Fruit fly (Drosophila melanogaster) whole organism, embryonic: ENCODE measurements around the gene PsGEF.
A peak's percentile ranks its signal among the peaks of the same experiment; 100 is the strongest.

Experiments used
- Atf3 ChIP-seq: fragments of 200-800 bp; sonication (Bioruptor generic); optimal IDR thresholded peaks from 3 replicates; lab custom pipeline; 2016; ENCODE audit warnings: missing biosample characterization, missing genetic modification characterization
- B-H1 ChIP-seq: fragments of 200-800 bp; sonication (Bioruptor generic); IDR thresholded peaks from 3 replicates; pipeline ENCODE4 v1.3.6; 2022; ENCODE audit warnings: missing biosample characterization, missing genetic modification characterization
- BEAF-32 ChIP-seq: fragments of 200-800 bp; sonication (Bioruptor generic); optimal IDR thresholded peaks from 3 replicates; lab custom pipeline; 2017; ENCODE audit warnings: missing biosample characterization, missing genetic modification characterization, mild to moderate bottlenecking, moderate library complexity, missing genetic modification reagents
- CG10267 ChIP-seq: fragments of 200-800 bp; sonication (Bioruptor generic); optimal IDR thresholded peaks from 2 replicates; lab custom pipeline; 2018; ENCODE audit warnings: missing biosample characterization, mild to moderate bottlenecking, missing genetic modification characterization, moderate library complexity
- CG10654 ChIP-seq: fragments of 200-800 bp; sonication (Bioruptor generic); optimal IDR thresholded peaks from 2 replicates; lab custom pipeline; 2016; ENCODE audit warnings: missing biosample characterization, missing genetic modification characterization
- CG10959 ChIP-seq: fragments of 200-800 bp; sonication (Bioruptor generic); IDR thresholded peaks from 2 replicates; pipeline ENCODE4 v1.3.6; 2022; ENCODE audit warnings: missing biosample characterization, missing genetic modification characterization
- CG10979 ChIP-seq: fragments of 200-800 bp; sonication (Bioruptor generic); optimal IDR thresholded peaks from 2 replicates; lab custom pipeline; 2018; ENCODE audit warnings: missing biosample characterization, mild to moderate bottlenecking, missing genetic modification characterization, moderate library complexity
- CG13424 ChIP-seq: fragments of 200-800 bp; sonication (Bioruptor generic); optimal IDR thresholded peaks from 2 replicates; lab custom pipeline; 2019; ENCODE audit warnings: missing biosample characterization, mild to moderate bottlenecking, missing genetic modification characterization, moderate library complexity
- CG14050 ChIP-seq: fragments of 200-800 bp; sonication (Bioruptor generic); IDR thresholded peaks from 3 replicates; pipeline ENCODE4 v1.3.6; 2022; ENCODE audit warnings: missing biosample characterization, missing genetic modification characterization
- CG14860 ChIP-seq: fragments of 200-800 bp; sonication (Bioruptor generic); IDR thresholded peaks from 3 replicates; pipeline ENCODE4 v1.3.6; 2022; ENCODE audit warnings: missing biosample characterization, missing genetic modification characterization; ENCODE audit not compliant: partially characterized antibody
- CG15514 ChIP-seq: fragments of 200-800 bp; sonication (Bioruptor generic); optimal IDR thresholded peaks from 3 replicates; lab custom pipeline; 2017; ENCODE audit warnings: missing biosample characterization, missing genetic modification characterization, mild to moderate bottlenecking, moderate library complexity, missing genetic modification reagents
- CG1603 ChIP-seq: fragments of 200-800 bp; sonication (Bioruptor generic); optimal IDR thresholded peaks from 2 replicates; lab custom pipeline; 2019; ENCODE audit warnings: missing biosample characterization, mild to moderate bottlenecking, missing genetic modification characterization, moderate library complexity
- CG16779 ChIP-seq: fragments of 200-800 bp; sonication (Bioruptor generic); IDR thresholded peaks from 2 replicates; pipeline ENCODE4 v1.3.6; 2022; ENCODE audit warnings: missing biosample characterization, missing genetic modification characterization
- CG17568 ChIP-seq: fragments of 200-800 bp; sonication (Bioruptor generic); optimal IDR thresholded peaks from 2 replicates; lab custom pipeline; 2018; ENCODE audit warnings: missing biosample characterization, mild to moderate bottlenecking, missing genetic modification characterization, moderate library complexity
- CG17612 ChIP-seq: fragments of 200-800 bp; sonication (Bioruptor generic); IDR thresholded peaks from 2 replicates; pipeline ENCODE4 v1.3.6; 2022; ENCODE audit warnings: missing biosample characterization, missing genetic modification characterization
- CG31365 ChIP-seq: fragments of 200-800 bp; sonication (Bioruptor generic); optimal IDR thresholded peaks from 2 replicates; lab custom pipeline; 2018; ENCODE audit warnings: missing biosample characterization, mild to moderate bottlenecking, missing genetic modification characterization
- CG31441 ChIP-seq: fragments of 200-800 bp; sonication (Bioruptor generic); IDR thresholded peaks from 2 replicates; pipeline ENCODE4 v1.3.6; 2022; ENCODE audit warnings: missing biosample characterization, missing genetic modification characterization
- CG32532 ChIP-seq: fragments of 200-800 bp; sonication (Bioruptor generic); IDR thresholded peaks from 2 replicates; pipeline ENCODE4 v1.3.6; 2022; ENCODE audit warnings: missing biosample characterization, missing genetic modification characterization
- CG3281 ChIP-seq: fragments of 200-800 bp; sonication (Bioruptor generic); optimal IDR thresholded peaks from 3 replicates; lab custom pipeline; 2017; ENCODE audit warnings: missing biosample characterization, mild to moderate bottlenecking, missing genetic modification characterization
- CG3995 ChIP-seq: fragments of 200-800 bp; sonication (Bioruptor generic); optimal IDR thresholded peaks from 3 replicates; lab custom pipeline; 2016; ENCODE audit warnings: missing biosample characterization, missing genetic modification characterization
- CG7963 ChIP-seq: fragments of 200-800 bp; sonication (Bioruptor generic); IDR thresholded peaks from 3 replicates; pipeline ENCODE4 v1.3.6; 2022; ENCODE audit warnings: missing biosample characterization, missing genetic modification characterization; ENCODE audit not compliant: partially characterized antibody
- Dad ChIP-seq: fragments of 200-800 bp; sonication (Bioruptor generic); optimal IDR thresholded peaks from 3 replicates; lab custom pipeline; 2016; ENCODE audit warnings: missing biosample characterization, missing genetic modification characterization
- Dip3 ChIP-seq: fragments of 200-800 bp; sonication (Bioruptor generic); optimal IDR thresholded peaks from 3 replicates; lab custom pipeline; 2016; ENCODE audit warnings: missing biosample characterization, missing genetic modification characterization
- Dp ChIP-seq: fragments of 200-800 bp; sonication (Bioruptor generic); optimal IDR thresholded peaks from 2 replicates; lab custom pipeline; 2018; ENCODE audit warnings: missing biosample characterization, mild to moderate bottlenecking, missing genetic modification characterization, moderate library complexity
- E2f1 ChIP-seq: fragments of 200-800 bp; sonication (Bioruptor generic); IDR thresholded peaks from 2 replicates; pipeline ENCODE4 v1.3.6; 2022; ENCODE audit warnings: missing biosample characterization, missing genetic modification characterization
- HHEX ChIP-seq: fragments of 200-800 bp; sonication (Bioruptor generic); optimal IDR thresholded peaks from 3 replicates; lab custom pipeline; 2017; ENCODE audit warnings: missing biosample characterization, mild to moderate bottlenecking, missing genetic modification characterization, missing genetic modification reagents
- HLHmδ ChIP-seq: fragments of 200-800 bp; sonication (Bioruptor generic); optimal IDR thresholded peaks from 2 replicates; lab custom pipeline; 2018; ENCODE audit warnings: missing biosample characterization, mild to moderate bottlenecking, missing genetic modification characterization, moderate library complexity
- Oli ChIP-seq: fragments of 200-800 bp; sonication (Bioruptor generic); optimal IDR thresholded peaks from 2 replicates; lab custom pipeline; 2018; ENCODE audit warnings: missing biosample characterization, mild to moderate bottlenecking, missing genetic modification characterization, moderate library complexity
- Optix ChIP-seq: fragments of 200-800 bp; sonication (Bioruptor generic); IDR thresholded peaks from 3 replicates; pipeline ENCODE4 v1.3.6; 2022; ENCODE audit warnings: missing biosample characterization, missing genetic modification characterization
- Stat92E ChIP-seq, 3 experiments: fragments of >200 bp in 2 of 3; fragments of 200-800 bp in 1 of 3; sonication (Bioruptor generic) in 1 of 3; optimal IDR thresholded peaks; 2 replicates each; lab custom pipeline; 2017 to 2019; ENCODE audit warnings: missing biosample characterization in 3 of 3, missing genetic modification characterization in 3 of 3, mild to moderate bottlenecking in 1 of 3, moderate library complexity in 1 of 3
- YL-1 ChIP-seq: fragments of 200-800 bp; sonication (Bioruptor generic); optimal IDR thresholded peaks from 3 replicates; lab custom pipeline; 2017; ENCODE audit warnings: missing biosample characterization, mild to moderate bottlenecking, missing genetic modification characterization
- caup ChIP-seq: fragments of 200-800 bp; sonication (Bioruptor generic); optimal IDR thresholded peaks from 3 replicates; lab custom pipeline; 2017; ENCODE audit warnings: missing biosample characterization, mild to moderate bottlenecking, missing genetic modification characterization, moderate library complexity; ENCODE audit not compliant: severe bottlenecking
- corto ChIP-seq: fragments of 200-800 bp; sonication (Bioruptor generic); optimal IDR thresholded peaks from 2 replicates; lab custom pipeline; 2016; ENCODE audit warnings: missing biosample characterization, mild to moderate bottlenecking, missing genetic modification characterization, moderate library complexity
- fd102C ChIP-seq: fragments of 200-800 bp; sonication (Bioruptor generic); optimal IDR thresholded peaks from 2 replicates; lab custom pipeline; 2018; ENCODE audit warnings: missing biosample characterization, mild to moderate bottlenecking, missing genetic modification characterization, moderate library complexity
- grau ChIP-seq: fragments of 200-800 bp; optimal IDR thresholded peaks from 3 replicates; lab custom pipeline; 2019; ENCODE audit warnings: missing biosample characterization, mild to moderate bottlenecking, missing genetic modification characterization, moderate library complexity
- insv ChIP-seq, 2 experiments: fragments of 200-800 bp; sonication (Bioruptor generic); optimal IDR thresholded peaks; 3 replicates each; lab custom pipeline; 2016 to 2018; ENCODE audit warnings: missing biosample characterization in 2 of 2, missing genetic modification characterization in 2 of 2
- lola ChIP-seq, 3 experiments: fragments of >200 bp in 2 of 3; fragments of 200-800 bp in 1 of 3; sonication (Bioruptor generic) in 1 of 3; optimal IDR thresholded peaks; 2 replicates each; lab custom pipeline; 2017 to 2019; ENCODE audit warnings: missing biosample characterization in 3 of 3, missing genetic modification characterization in 3 of 3, mild to moderate bottlenecking in 1 of 3, moderate library complexity in 1 of 3
- mirr ChIP-seq: fragments of 200-800 bp; sonication (Bioruptor generic); optimal IDR thresholded peaks from 3 replicates; lab custom pipeline; 2018; ENCODE audit warnings: missing biosample characterization, mild to moderate bottlenecking, missing genetic modification characterization
- pb ChIP-seq: fragments of 200-800 bp; sonication (Bioruptor generic); optimal IDR thresholded peaks from 3 replicates; lab custom pipeline; 2016; ENCODE audit warnings: missing biosample characterization, missing genetic modification characterization
- repo ChIP-seq: fragments of 200-800 bp; sonication (Bioruptor generic); optimal IDR thresholded peaks from 2 replicates; lab custom pipeline; 2016; ENCODE audit warnings: missing biosample characterization, missing genetic modification characterization
- row ChIP-seq: fragments of 200-800 bp; sonication (Bioruptor generic); IDR thresholded peaks from 3 replicates; pipeline ENCODE4 v1.3.6; 2022; ENCODE audit warnings: missing biosample characterization, missing genetic modification characterization
- sim ChIP-seq: fragments of 200-800 bp; sonication (Bioruptor generic); IDR thresholded peaks from 2 replicates; pipeline ENCODE4 v1.3.6; 2022; ENCODE audit warnings: missing biosample characterization, missing genetic modification characterization
- sqz ChIP-seq: fragments of 200-800 bp; sonication (Bioruptor generic); optimal IDR thresholded peaks from 3 replicates; lab custom pipeline; 2018; ENCODE audit warnings: missing biosample characterization, mild to moderate bottlenecking, missing genetic modification characterization
- stwl ChIP-seq: fragments of 200-800 bp; sonication (Bioruptor generic); optimal IDR thresholded peaks from 3 replicates; lab custom pipeline; 2018; ENCODE audit warnings: missing biosample characterization, mild to moderate bottlenecking, missing genetic modification characterization, moderate library complexity
- tll ChIP-seq, 2 experiments: fragments of 200-800 bp in 1 of 2; fragments of >200 bp in 1 of 2; sonication (Bioruptor generic) in 1 of 2; optimal IDR thresholded peaks; 2 replicates each; lab custom pipeline; 2017 to 2019; ENCODE audit warnings: missing biosample characterization in 2 of 2, missing genetic modification characterization in 2 of 2, mild to moderate bottlenecking in 1 of 2, moderate library complexity in 1 of 2
- twi ChIP-seq: fragments of 200-800 bp; optimal IDR thresholded peaks from 2 replicates; lab custom pipeline; 2019; ENCODE audit warnings: missing biosample characterization, mild to moderate bottlenecking, missing genetic modification characterization, moderate library complexity
- vvl ChIP-seq: fragments of 200-800 bp; sonication (Bioruptor generic); IDR thresholded peaks from 2 replicates; pipeline ENCODE4 v1.3.6; 2022; ENCODE audit warnings: missing biosample characterization, missing genetic modification characterization
- zfh1 ChIP-seq: fragments of 200-800 bp; sonication (Bioruptor generic); IDR thresholded peaks from 3 replicates; pipeline ENCODE4 v1.3.6; 2022; ENCODE audit warnings: missing biosample characterization, missing genetic modification characterization

The PsGEF gene

DNA sequence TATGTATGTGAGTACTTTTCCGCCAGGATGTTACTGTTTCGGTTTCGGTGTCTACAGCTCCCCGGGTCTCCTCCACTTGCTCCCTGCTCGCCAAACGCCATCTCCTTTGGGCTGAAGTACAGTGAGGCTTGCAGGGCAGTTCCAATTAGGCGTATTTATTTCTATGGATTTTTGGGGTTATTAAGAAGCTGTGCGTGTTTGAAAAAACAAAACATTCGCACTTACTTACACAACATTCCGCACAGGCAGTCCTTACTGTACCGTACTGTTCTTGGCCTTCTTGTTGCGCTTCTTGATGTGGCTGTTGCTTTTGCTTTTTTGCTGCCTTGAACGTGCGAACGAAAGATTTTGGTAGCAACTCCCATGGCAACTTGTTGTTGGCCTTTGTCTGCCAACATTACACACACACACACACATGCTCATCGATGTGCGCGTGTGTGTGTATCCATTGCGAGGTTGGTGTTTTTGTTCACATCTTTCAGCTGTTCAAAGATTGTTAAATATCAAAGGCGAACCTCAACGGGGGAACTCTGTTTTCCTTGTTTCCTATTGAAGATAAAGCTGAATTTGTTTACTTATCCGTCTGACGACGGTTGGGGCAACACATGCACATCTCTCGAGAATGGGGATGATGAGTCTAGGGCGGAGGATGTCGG is 65.4 kb downstream of the PsGEF start (continued):
- TF ChIP-seq fd102C (GFP tag; lab: Kevin White, UChicago), result peak; percentile 6
- TF ChIP-seq CG10267 (tag; lab: Kevin White, UChicago), result no peak
- no peak for TF ChIP-seq BEAF-32 (GFP tag; lab: Kevin White, UChicago)
- peak; percentile 68 for TF ChIP-seq CG1603 (tag; lab: Kevin White, UChicago)
- TF ChIP-seq CG13424 (tag; lab: Kevin White, UChicago), result no peak
- TF ChIP-seq grau (tag; lab: Kevin White, UChicago), result peak; percentile 94
- TF ChIP-seq YL-1 (GFP tag; lab: Kevin White, UChicago), result no peak
- no peak for TF ChIP-seq Dip3 (GFP tag; lab: Kevin White, UChicago)
- TF ChIP-seq CG7963 (GFP tag; lab: Robert Waterston, UW), result no peak
- peak; percentile 40 for TF ChIP-seq HHEX (GFP tag; lab: Kevin White, UChicago)
- peak; percentile 64; the same call in 2 of the 3 replicates for TF ChIP-seq zfh1 (GFP tag; lab: Robert Waterston, UW)
- TF ChIP-seq tll (GFP tag; optimal IDR thresholded peaks at IDR 0.05; lab: Kevin White, UChicago), result no peak
- 0 out of 2 replicates have a peak, but pooled peaks have one; percentile 34 for TF ChIP-seq E2f1 (GFP tag; lab: Robert Waterston, UW)
- TF ChIP-seq CG16779 (GFP tag; lab: Robert Waterston, UW), result no peak
- TF ChIP-seq B-H1 (GFP tag; lab: Robert Waterston, UW), result peak; percentile 31; the same call in 1 of the 3 replicates
- peak; percentile 53; the same call in 1 of the 3 replicates for TF ChIP-seq Optix (GFP tag; lab: Robert Waterston, UW)
- no peak for TF ChIP-seq CG31365 (tag; lab: Kevin White, UChicago)
- peak; percentile 78 for TF ChIP-seq row (GFP tag; lab: Robert Waterston, UW)
- peak; percentile 21 for TF ChIP-seq twi (tag; lab: Kevin White, UChicago)
- peak; percentile 71; the same call in 1 of the 2 replicates for TF ChIP-seq vvl
- peak; percentile 49 for TF ChIP-seq Oli (tag; lab: Kevin White, UChicago)
- TF ChIP-seq insv (GFP tag; optimal IDR thresholded peaks at IDR 0.05; lab: Kevin White, UChicago), result no peak
- peak; percentile 30; the same call in 1 of the 2 replicates for TF ChIP-seq CG31441 (GFP tag; lab: Robert Waterston, UW)
- peak in 1 of 3 experiments; percentile 31 for TF ChIP-seq lola (GFP tag; optimal IDR thresholded peaks at IDR 0.05; lab: Kevin White, UChicago)
- no peak for TF ChIP-seq CG14860
- peak; percentile 50 for TF ChIP-seq CG15514 (GFP tag; lab: Kevin White, UChicago)
- TF ChIP-seq repo (GFP tag; lab: Kevin White, UChicago), result no peak
- no peak for TF ChIP-seq sqz
- peak; percentile 1 for TF ChIP-seq pb
- no peak for TF ChIP-seq CG17612
- peak; percentile 21 for TF ChIP-seq Atf3 (GFP tag; lab: Kevin White, UChicago)
- no peak for TF ChIP-seq CG10959 (GFP tag; lab: Robert Waterston, UW)
- no peak for TF ChIP-seq caup (GFP tag; lab: Kevin White, UChicago)
- no peak for TF ChIP-seq CG17568
- TF ChIP-seq corto, result peak; percentile 87
- TF ChIP-seq Dp, result no peak
- peak; percentile 53 for TF ChIP-seq CG32532 (GFP tag; lab: Robert Waterston, UW)
- peak; percentile 17 for TF ChIP-seq CG10979
- TF ChIP-seq mirr (GFP tag; lab: Kevin White, UChicago), result no peak
- TF ChIP-seq Dad, result peak; percentile 15
- TF ChIP-seq HLHmδ (GFP tag; lab: Kevin White, UChicago), result no peak
- TF ChIP-seq CG3995 (GFP tag; lab: Kevin White, UChicago), result no peak
- no peak for TF ChIP-seq stwl
- no peak for TF ChIP-seq sim
- peak; percentile 70 for TF ChIP-seq CG14050 (GFP tag; lab: Robert Waterston, UW)
- TF ChIP-seq Stat92E (GFP tag; optimal IDR thresholded peaks at IDR 0.05; lab: Kevin White, UChicago), result no peak
- TF ChIP-seq CG10654 (GFP tag; lab: Kevin White, UChicago), result peak; percentile 8
- no peak for TF ChIP-seq CG3281 (GFP tag; lab: Kevin White, UChicago)
